Worm (Caenorhabditis elegans): Measurements from ENCODE around the gene str-228.

str-228 gene

ce11 chrV:3509878-3510277 is at the start of gene str-228:
TSS of gene str-228 (plus strand) at chrV:3510178.
- TF ChIP-seq ccch-3 (GFP tag; optimal IDR thresholded peaks at IDR 0.05) (no peak), akir-1 (GFP tag; optimal IDR thresholded peaks at IDR 0.05) (no peak), ztf-18 (tag; optimal IDR thresholded peaks at IDR 0.05) (no peak), tlf-1 (GFP tag; optimal IDR thresholded peaks at IDR 0.05) (no peak), mxl-1 (tag; optimal IDR thresholded peaks at IDR 0.05) (no peak), snpc-1.1 (tag; optimal IDR thresholded peaks at IDR 0.05; ENCODE audit: insufficient read depth) (no peak), hmg-20 (GFP tag; IDR thresholded peaks at IDR 0.05) (no peak), zim-3 (tag; optimal IDR thresholded peaks at IDR 0.05) (no peak), ceh-79 (tag; optimal IDR thresholded peaks at IDR 0.05) (no peak), egrh-3 (GFP tag; IDR thresholded peaks at IDR 0.05) (no peak), ztf-6 (GFP tag; IDR thresholded peaks at IDR 0.05) (no peak), bed-1 (GFP tag; IDR thresholded peaks at IDR 0.05) (no peak), ztf-28 (GFP tag; IDR thresholded peaks at IDR 0.05) (no peak)

- TF ChIP-seq lin-26 (GFP tag; IDR thresholded peaks at IDR 0.05): no peak
- TF ChIP-seq madf-10 (tag; optimal IDR thresholded peaks at IDR 0.05): no peak
- no peak for TF ChIP-seq mcd-1 (GFP tag; IDR thresholded peaks at IDR 0.05)
- no peak for TF ChIP-seq hsf-1 (GFP tag; IDR thresholded peaks at IDR 0.05)
- no peak for TF ChIP-seq nfya-2 (GFP tag; IDR thresholded peaks at IDR 0.05)
- no peak for TF ChIP-seq Y95B8A.8 (GFP tag; IDR thresholded peaks at IDR 0.05)
- no peak for TF ChIP-seq sptf-2 (GFP tag; optimal IDR thresholded peaks at IDR 0.05)
- TF ChIP-seq D2030.7 (GFP tag; IDR thresholded peaks at IDR 0.05): no peak
- no peak for TF ChIP-seq hrde-1 (tag; optimal IDR thresholded peaks at IDR 0.05; ENCODE audit: borderline replicate concordance)
- TF ChIP-seq ceh-40 (GFP tag; IDR thresholded peaks at IDR 0.05): no peak
- TF ChIP-seq dpl-1 (GFP tag; optimal IDR thresholded peaks at IDR 0.05): no peak
- no peak for TF ChIP-seq B0019.2 (GFP tag; conservative IDR thresholded peaks at IDR 0.05)
- no peak for TF ChIP-seq madf-8 (GFP tag; conservative IDR thresholded peaks at IDR 0.05)
- no peak for TF ChIP-seq bed-1 (GFP tag; IDR thresholded peaks at IDR 0.05)
- no peak for TF ChIP-seq ets-4 (GFP tag; optimal IDR thresholded peaks at IDR 0.05)
- TF ChIP-seq ccch-3 (GFP tag; optimal IDR thresholded peaks at IDR 0.05): no peak
- no peak for TF ChIP-seq F22D6.2 (tag; optimal IDR thresholded peaks at IDR 0.05)
- TF ChIP-seq F23B12.7 (tag; optimal IDR thresholded peaks at IDR 0.05; ENCODE audit: insufficient read depth): no peak
Measured at ce11 chrV:3463514-3463913, 46.5 kb upstream of the str-228 start, which contains the start of gene slc-28.1. TSS of gene slc-28.1 (plus strand) at chrV:3463814.

- TF ChIP-seq ama-1 (optimal IDR thresholded peaks at IDR 0.05) (no peak), ama-1 (GFP tag; optimal IDR thresholded peaks at IDR 0.05) (no peak), ets-4 (GFP tag; optimal IDR thresholded peaks at IDR 0.05) (no peak), nfya-1 (tag; optimal IDR thresholded peaks at IDR 0.05; ENCODE audit: borderline replicate concordance, insufficient read depth) (no peak), madf-6 (GFP tag; IDR thresholded peaks at IDR 0.05) (no peak), hlh-26 (GFP tag; conservative IDR thresholded peaks at IDR 0.05) (no peak), xnd-1 (tag; optimal IDR thresholded peaks at IDR 0.05) (no peak), B0035.1 (tag; optimal IDR thresholded peaks at IDR 0.05) (no peak), ccch-3 (GFP tag; optimal IDR thresholded peaks at IDR 0.05) (no peak)
Measured at ce11 chrV:3464897-3465296, 45.1 kb upstream of the str-228 start.

- TF ChIP-seq ceh-58 (GFP tag; IDR thresholded peaks at IDR 0.05) (no peak), hmg-1.2 (GFP tag; IDR thresholded peaks at IDR 0.05) (peak; percentile 88), B0261.1 (tag; optimal IDR thresholded peaks at IDR 0.05) (no peak), B0336.3 (GFP tag; IDR thresholded peaks at IDR 0.05) (no peak), snpc-1.1 (tag; optimal IDR thresholded peaks at IDR 0.05; ENCODE audit: insufficient read depth) (no peak), bed-1 (GFP tag; IDR thresholded peaks at IDR 0.05) (no peak), chd-7 (tag; optimal IDR thresholded peaks at IDR 0.05) (no peak), ccch-3 (GFP tag; optimal IDR thresholded peaks at IDR 0.05) (no peak), F57C9.4 (tag; optimal IDR thresholded peaks at IDR 0.05) (no peak)
Measured at ce11 chrV:3468436-3468835, 41.5 kb upstream of the str-228 start, which contains the start of gene gst-33. TSS of gene gst-33 (minus strand) at chrV:3468562.

All from whole organism, young adult.